Worm (Caenorhabditis elegans) whole organism, L4 larva: Measurements from ENCODE around the gene C32D5.11.

Source experiments
- F10B5.3 ChIP-seq: sonication (generic microtip); optimal IDR thresholded peaks from 2 replicates; lab custom pipeline; 2016; ENCODE audit warnings: mild to moderate bottlenecking, missing genetic modification characterization, missing compliant biosample characterization
- F37D6.2 ChIP-seq: sonication (generic microtip); optimal IDR thresholded peaks from 2 replicates; lab custom pipeline; 2016; ENCODE audit warnings: mild to moderate bottlenecking, missing genetic modification characterization, missing compliant biosample characterization
- T20F7.1 ChIP-seq: fragments of 200-800 bp; sonication (Bioruptor generic); optimal IDR thresholded peaks from 2 replicates; lab custom pipeline; 2018; ENCODE audit warnings: mild to moderate bottlenecking, missing genetic modification characterization, missing compliant biosample characterization
- T26A8.4 ChIP-seq: fragments of 200-800 bp; sonication (Bioruptor generic); IDR thresholded peaks from 2 replicates; pipeline ENCODE4 v1.3.6; 2022; ENCODE audit warnings: missing genetic modification characterization, missing compliant biosample characterization
- Y105C5A.15 ChIP-seq: fragments of 200-800 bp; sonication (Bioruptor generic); IDR thresholded peaks from 2 replicates; pipeline ENCODE4 v1.3.6; 2022; ENCODE audit warnings: missing genetic modification characterization, missing compliant biosample characterization
- Y48G9A.11 ChIP-seq: fragments of 200-800 bp; sonication (Bioruptor generic); IDR thresholded peaks from 2 replicates; pipeline ENCODE4 v1.3.6; 2022; ENCODE audit warnings: missing genetic modification reagents, missing genetic modification characterization, missing compliant biosample characterization
- aly-2 ChIP-seq: sonication (generic microtip); optimal IDR thresholded peaks from 2 replicates; lab custom pipeline; 2018; ENCODE audit warnings: missing biosample characterization, missing genetic modification characterization
- ceh-20 ChIP-seq: fragments of 200-800 bp; sonication (Bioruptor generic); IDR thresholded peaks from 2 replicates; pipeline ENCODE4 v1.3.6; 2022; ENCODE audit warnings: missing genetic modification reagents, missing genetic modification characterization, missing compliant biosample characterization
- ceh-44 ChIP-seq: fragments of 200-800 bp; sonication (Bioruptor generic); IDR thresholded peaks from 2 replicates; pipeline ENCODE4 v1.3.6; 2022; ENCODE audit warnings: missing genetic modification reagents, missing genetic modification characterization, missing compliant biosample characterization
- ceh-82 ChIP-seq: sonication (generic microtip); optimal IDR thresholded peaks from 2 replicates; lab custom pipeline; 2017; ENCODE audit warnings: missing biosample characterization, missing genetic modification characterization
- ces-1 ChIP-seq: fragments of 150-350 bp; sonication (generic microtip); optimal IDR thresholded peaks from 4 replicates; lab custom pipeline; 2014; ENCODE audit warnings: missing biosample characterization, missing genetic modification reagents, missing genetic modification characterization
- ctbp-1 ChIP-seq: fragments of 200-800 bp; sonication (Bioruptor generic); IDR thresholded peaks from 2 replicates; pipeline ENCODE4 v1.3.6; 2022; ENCODE audit warnings: missing genetic modification reagents, missing genetic modification characterization, missing compliant biosample characterization
- daf-19 ChIP-seq: fragments of 200-800 bp; sonication (Bioruptor generic); conservative IDR thresholded peaks from 2 replicates; pipeline ENCODE4 v1.3.6; 2022; ENCODE audit warnings: missing genetic modification characterization, missing compliant biosample characterization
- dmd-9 ChIP-seq: fragments of 200-800 bp; sonication (Bioruptor generic); IDR thresholded peaks from 2 replicates; pipeline ENCODE4 v1.3.6; 2022; ENCODE audit warnings: missing genetic modification reagents, missing genetic modification characterization, missing compliant biosample characterization
- duxl-1 ChIP-seq: sonication (generic microtip); optimal IDR thresholded peaks from 2 replicates; lab custom pipeline; 2016; ENCODE audit warnings: mild to moderate bottlenecking, missing genetic modification characterization, moderate library complexity, missing compliant biosample characterization; ENCODE audit not compliant: poor library complexity
- dve-1 ChIP-seq: sonication (generic microtip); optimal IDR thresholded peaks from 2 replicates; lab custom pipeline; 2017; ENCODE audit warnings: antibody characterized with exemption, mild to moderate bottlenecking, missing genetic modification characterization, missing compliant biosample characterization; ENCODE audit not compliant: insufficient read depth
- egl-27 ChIP-seq: sonication (generic microtip); optimal IDR thresholded peaks from 3 replicates; lab custom pipeline; 2017; ENCODE audit warnings: missing biosample characterization, missing genetic modification reagents, missing genetic modification characterization
- fkh-10 ChIP-seq: fragments of 150-350 bp; optimal IDR thresholded peaks from 2 replicates; lab custom pipeline; 2014; ENCODE audit warnings: missing biosample characterization, missing genetic modification reagents, missing genetic modification characterization
- hlh-11 ChIP-seq: fragments of 200-800 bp; sonication (Bioruptor generic); optimal IDR thresholded peaks from 2 replicates; lab custom pipeline; 2018; ENCODE audit warnings: mild to moderate bottlenecking, missing genetic modification characterization, missing compliant biosample characterization
- hlh-30 ChIP-seq: sonication (generic microtip); optimal IDR thresholded peaks from 2 replicates; lab custom pipeline; 2017; ENCODE audit warnings: antibody characterized with exemption, mild to moderate bottlenecking, missing genetic modification characterization, missing compliant biosample characterization; ENCODE audit not compliant: insufficient read depth
- hmg-1.1 ChIP-seq: fragments of 200-800 bp; sonication (Bioruptor generic); IDR thresholded peaks from 2 replicates; pipeline ENCODE4 v1.3.6; 2022; ENCODE audit warnings: missing genetic modification reagents, missing genetic modification characterization, missing compliant biosample characterization
- jun-1 ChIP-seq: fragments of 150-350 bp; optimal IDR thresholded peaks from 2 replicates; lab custom pipeline; 2014; ENCODE audit warnings: missing biosample characterization, missing genetic modification reagents, missing genetic modification characterization
- lin-13 ChIP-seq: fragments of 150-350 bp; optimal IDR thresholded peaks from 2 replicates; lab custom pipeline; 2014; ENCODE audit warnings: missing biosample characterization, missing genetic modification reagents, missing genetic modification characterization
- lin-29 ChIP-seq: fragments of 200-800 bp; sonication (Bioruptor generic); IDR thresholded peaks from 2 replicates; pipeline ENCODE4 v1.3.6; 2022; ENCODE audit warnings: missing genetic modification reagents, missing genetic modification characterization, missing compliant biosample characterization
- lin-39 ChIP-seq: fragments of 150-350 bp; optimal IDR thresholded peaks from 2 replicates; lab custom pipeline; 2014; ENCODE audit warnings: missing biosample characterization, missing genetic modification reagents, missing genetic modification characterization
- lir-3 ChIP-seq: sonication (generic microtip); optimal IDR thresholded peaks from 2 replicates; lab custom pipeline; 2016; ENCODE audit warnings: mild to moderate bottlenecking, missing genetic modification characterization, missing compliant biosample characterization
- lsy-2 ChIP-seq, 2 experiments: fragments of 150-350 bp in 1 of 2; sonication (generic microtip) in 1 of 2; optimal IDR thresholded peaks; 2 replicates each; lab custom pipeline; 2014 to 2017; ENCODE audit warnings: missing biosample characterization in 2 of 2, missing genetic modification characterization in 2 of 2
- mxl-2 ChIP-seq: fragments of 200-800 bp; sonication (Bioruptor generic); conservative IDR thresholded peaks from 2 replicates; pipeline ENCODE4 v1.3.6; 2022; ENCODE audit warnings: missing genetic modification reagents, missing genetic modification characterization, missing compliant biosample characterization
- mxl-3 ChIP-seq: fragments of 200-800 bp; sonication (Bioruptor generic); optimal IDR thresholded peaks from 2 replicates; lab custom pipeline; 2018; ENCODE audit warnings: mild to moderate bottlenecking, missing genetic modification characterization, missing compliant biosample characterization
- nhr-10 ChIP-seq: fragments of 150-350 bp; optimal IDR thresholded peaks from 2 replicates; lab custom pipeline; 2014; ENCODE audit warnings: missing biosample characterization, missing genetic modification characterization
- nhr-102 ChIP-seq: sonication (generic microtip); optimal IDR thresholded peaks from 2 replicates; lab custom pipeline; 2016; ENCODE audit warnings: mild to moderate bottlenecking, missing genetic modification characterization, moderate library complexity, missing compliant biosample characterization
- nhr-111 ChIP-seq: fragments of 200-800 bp; sonication (Bioruptor generic); optimal IDR thresholded peaks from 2 replicates; lab custom pipeline; 2018; ENCODE audit warnings: mild to moderate bottlenecking, missing genetic modification characterization, missing compliant biosample characterization
- nhr-25 ChIP-seq: sonication (generic microtip); optimal IDR thresholded peaks from 2 replicates; lab custom pipeline; 2017; ENCODE audit warnings: missing genetic modification characterization, mild to moderate bottlenecking, missing compliant biosample characterization, antibody characterized with exemption, moderate library complexity, borderline replicate concordance; ENCODE audit not compliant: insufficient read depth
- nhr-28 ChIP-seq: fragments of 150-350 bp; optimal IDR thresholded peaks from 2 replicates; lab custom pipeline; 2014; ENCODE audit warnings: missing biosample characterization, missing genetic modification characterization
- nhr-42 ChIP-seq: fragments of 200-800 bp; sonication (Bioruptor generic); IDR thresholded peaks from 2 replicates; pipeline ENCODE4 v1.3.6; 2022; ENCODE audit warnings: missing genetic modification characterization, missing compliant biosample characterization
- pha-4 ChIP-seq, 2 experiments: fragments of 150-350 bp in 1 of 2; fragments of 200-800 bp in 1 of 2; sonication (Bioruptor generic) in 1 of 2; IDR thresholded peaks in 1 of 2; optimal IDR thresholded peaks in 1 of 2; 2 replicates each; pipeline versions ENCODE4 v1.3.6 to Lab custom; 2014 to 2022; ENCODE audit warnings: missing genetic modification characterization in 2 of 2, missing genetic modification reagents in 2 of 2, missing biosample characterization in 1 of 2, missing compliant biosample characterization in 1 of 2
- rbr-2 ChIP-seq: sonication (generic microtip); optimal IDR thresholded peaks from 2 replicates; lab custom pipeline; 2016; ENCODE audit warnings: missing genotype, missing genetic modification characterization, missing compliant biosample characterization
- set-16 ChIP-seq: fragments of 200-800 bp; sonication (Bioruptor generic); IDR thresholded peaks from 2 replicates; pipeline ENCODE4 v1.3.6; 2022; ENCODE audit warnings: missing genetic modification reagents, missing genetic modification characterization, missing compliant biosample characterization
- skn-1 ChIP-seq: fragments of 150-350 bp; optimal IDR thresholded peaks from 2 replicates; lab custom pipeline; 2014; ENCODE audit warnings: missing biosample characterization, missing genetic modification characterization
- snpc-4 ChIP-seq: fragments of 150-350 bp; optimal IDR thresholded peaks from 2 replicates; lab custom pipeline; 2014; ENCODE audit warnings: missing biosample characterization, missing genetic modification characterization
- spr-1 ChIP-seq: sonication (generic microtip); optimal IDR thresholded peaks from 2 replicates; lab custom pipeline; 2016; ENCODE audit warnings: mild to moderate bottlenecking, missing genetic modification characterization, missing compliant biosample characterization
- spr-3 ChIP-seq: fragments of 200-800 bp; sonication (Bioruptor generic); optimal IDR thresholded peaks from 2 replicates; lab custom pipeline; 2018; ENCODE audit warnings: mild to moderate bottlenecking, missing genetic modification characterization, missing compliant biosample characterization
- tag-97 ChIP-seq: fragments of 200-800 bp; sonication (Bioruptor generic); IDR thresholded peaks from 2 replicates; pipeline ENCODE4 v1.3.6; 2022; ENCODE audit warnings: missing genetic modification characterization, missing compliant biosample characterization
- unc-62 ChIP-seq, 3 experiments: fragments of 150-350 bp in 1 of 3; sonication (generic microtip); optimal IDR thresholded peaks in 2 of 3; peaks in 1 of 3; 1 replicate in 1 of 3; 2 replicates in 2 of 3; lab custom pipeline; 2014 to 2017; ENCODE audit warnings: missing biosample characterization in 3 of 3, missing genetic modification characterization in 3 of 3, missing genetic modification reagents in 3 of 3, missing genotype in 1 of 3
- vab-7 ChIP-seq: fragments of 200-800 bp; sonication (Bioruptor generic); IDR thresholded peaks from 2 replicates; pipeline ENCODE4 v1.3.6; 2022; ENCODE audit warnings: missing genetic modification reagents, missing genetic modification characterization, missing compliant biosample characterization
- zfp-3 ChIP-seq: fragments of 200-800 bp; sonication (Bioruptor generic); conservative IDR thresholded peaks from 2 replicates; pipeline ENCODE4 v1.3.6; 2022; ENCODE audit warnings: missing genetic modification reagents, missing genetic modification characterization, missing compliant biosample characterization
- zip-2 ChIP-seq: fragments of 150-350 bp; optimal IDR thresholded peaks from 2 replicates; lab custom pipeline; 2014; ENCODE audit warnings: missing biosample characterization, missing genetic modification characterization
- ztf-7 ChIP-seq: fragments of 150-350 bp; optimal IDR thresholded peaks from 2 replicates; lab custom pipeline; 2014; ENCODE audit warnings: missing biosample characterization, missing genetic modification characterization

C32D5.11 gene

DNA sequence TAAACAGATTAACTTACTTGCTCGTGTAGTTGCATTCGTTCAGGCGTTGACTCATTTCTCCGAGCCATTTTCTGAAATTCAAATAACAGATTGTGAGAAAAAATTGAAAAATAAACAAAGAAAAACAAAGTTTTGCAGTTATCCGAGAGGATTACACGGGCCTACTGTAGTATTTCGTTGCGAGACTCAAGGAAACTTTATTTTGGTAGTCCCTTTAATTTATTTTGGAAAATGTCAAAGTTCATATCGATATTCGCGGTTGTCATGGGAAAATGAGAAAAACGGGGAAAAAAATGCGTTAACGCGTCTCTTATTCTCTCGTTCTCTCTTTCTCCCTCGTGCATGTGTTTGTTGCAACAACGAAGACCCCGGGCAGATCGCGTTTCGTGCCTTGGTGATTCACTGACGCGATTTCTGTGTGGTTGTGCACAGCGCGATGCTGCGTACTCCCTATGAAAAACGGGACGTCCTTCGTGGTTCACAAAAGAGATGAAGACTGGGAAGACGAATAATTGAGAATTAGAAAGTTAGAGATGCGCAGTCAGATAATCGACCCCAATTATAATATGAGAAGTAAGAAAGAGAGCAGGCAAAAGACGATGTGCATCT is 23.9 kb downstream of the C32D5.11 start, which contains the start of gene set-4 (continued):
- no peak for TF ChIP-seq mxl-2
- TF ChIP-seq nhr-28 (tag; lab: Kevin White, UChicago), result peak; percentile 86
- peak; percentile 88 for TF ChIP-seq T26A8.4 (GFP tag; lab: Robert Waterston, UW)
- no peak for TF ChIP-seq Y105C5A.15 (GFP tag; lab: Robert Waterston, UW)
- TF ChIP-seq hlh-30 (tag; lab: Kevin White, UChicago), result peak; percentile 95
- peak; percentile 68 for TF ChIP-seq spr-3
- no peak for TF ChIP-seq skn-1
- peak; percentile 68 for TF ChIP-seq pha-4 (GFP tag; IDR thresholded peaks at IDR 0.05; lab: Robert Waterston, UW)
- TF ChIP-seq pha-4 (tag; optimal IDR thresholded peaks at IDR 0.05; lab: Kevin White, UChicago), result peak; percentile 67
- peak; percentile 41 for TF ChIP-seq F10B5.3 (tag; lab: Kevin White, UChicago)
- peak; percentile 23 for TF ChIP-seq nhr-10 (tag; lab: Kevin White, UChicago)
- peak; percentile 96 for TF ChIP-seq rbr-2 (tag; lab: Kevin White, UChicago)
- TF ChIP-seq vab-7, result 0 out of 2 replicates have a peak, but pooled peaks have one; percentile 29
- peak; percentile 96 for TF ChIP-seq hlh-11 (tag; lab: Kevin White, UChicago)
- TF ChIP-seq ztf-7 (tag; lab: Kevin White, UChicago), result peak; percentile 72
- TF ChIP-seq ceh-44 (GFP tag; lab: Robert Waterston, UW), result no peak
- no peak for TF ChIP-seq aly-2 (tag; lab: Kevin White, UChicago)
- TF ChIP-seq ctbp-1, result peak; percentile 88
- peak; percentile 25; the same call in 1 of the 2 replicates for TF ChIP-seq set-16 (GFP tag; lab: Robert Waterston, UW)
- TF ChIP-seq fkh-10 (GFP tag; lab: Kevin White, UChicago), result peak; percentile 95
- TF ChIP-seq lin-29 (GFP tag; lab: Robert Waterston, UW), result 0 out of 2 replicates have a peak, but pooled peaks have one; percentile 20
- TF ChIP-seq lin-39 (tag; lab: Kevin White, UChicago), result no peak
- TF ChIP-seq unc-62 (GFP tag; optimal IDR thresholded peaks at IDR 0.05 in 1 of 2; lab: Kevin White, UChicago), result peak in 1 of 2 experiments; percentile 75
- no peak for TF ChIP-seq unc-62 (tag; optimal IDR thresholded peaks at IDR 0.05; lab: Kevin White, UChicago)
- TF ChIP-seq ceh-82 (tag; lab: Kevin White, UChicago), result no peak
- TF ChIP-seq T20F7.1, result peak; percentile 85
- TF ChIP-seq nhr-111 (GFP tag; lab: Kevin White, UChicago), result no peak
- no peak for TF ChIP-seq snpc-4 (tag; lab: Kevin White, UChicago)
- peak; percentile 94 for TF ChIP-seq dve-1
- 0 out of 2 replicates have a peak, but pooled peaks have one; percentile 65 for TF ChIP-seq zfp-3 (GFP tag; lab: Robert Waterston, UW)
- no peak for TF ChIP-seq Y48G9A.11 (GFP tag; lab: Robert Waterston, UW)
- TF ChIP-seq hmg-1.1 (GFP tag; lab: Robert Waterston, UW), result peak; percentile 88
- TF ChIP-seq ces-1 (GFP tag; lab: Kevin White, UChicago), result no peak
- TF ChIP-seq F37D6.2 (tag; lab: Kevin White, UChicago), result peak; percentile 90
- 0 out of 2 replicates have a peak, but pooled peaks have one; percentile 59 for TF ChIP-seq daf-19 (GFP tag; lab: Robert Waterston, UW)
- TF ChIP-seq egl-27 (tag; lab: Kevin White, UChicago), result no peak
- peak; percentile 79 to 95 for TF ChIP-seq lsy-2 (tag; optimal IDR thresholded peaks at IDR 0.05; lab: Kevin White, UChicago)
- peak; percentile 87 for TF ChIP-seq spr-1 (tag; lab: Kevin White, UChicago)
- TF ChIP-seq jun-1 (tag; lab: Kevin White, UChicago), result peak; percentile 77
- TF ChIP-seq nhr-25, result peak; percentile 85
- no peak for TF ChIP-seq zip-2 (tag; lab: Kevin White, UChicago)
- peak; percentile 87 for TF ChIP-seq nhr-102
- TF ChIP-seq tag-97 (GFP tag; lab: Robert Waterston, UW), result no peak
- TF ChIP-seq nhr-42 (GFP tag; lab: Robert Waterston, UW), result peak; percentile 85
- peak; percentile 77 for TF ChIP-seq duxl-1 (tag; lab: Kevin White, UChicago)
- peak; percentile 87 for TF ChIP-seq lin-13
- TF ChIP-seq lir-3, result no peak
- peak; percentile 88 for TF ChIP-seq ceh-20 (GFP tag; lab: Robert Waterston, UW)
- peak; percentile 96 for TF ChIP-seq mxl-3 (GFP tag; lab: Kevin White, UChicago)
- TF ChIP-seq dmd-9 (GFP tag; lab: Robert Waterston, UW), result no peak
